Fruit fly (Drosophila melanogaster) whole organism, wandering third instar larva: ENCODE measurements around the gene CG15429.

Experiments used
- Abd-B ChIP-seq: fragments of >200 bp; optimal IDR thresholded peaks from 2 replicates; lab custom pipeline; 2017; ENCODE audit warnings: missing biosample characterization, missing genetic modification characterization
- CG9705 ChIP-seq: fragments of 200-800 bp; sonication (Bioruptor generic); optimal IDR thresholded peaks from 2 replicates; lab custom pipeline; 2018; ENCODE audit warnings: missing biosample characterization, mild to moderate bottlenecking, missing genetic modification characterization
- CrebA ChIP-seq: fragments of 200-800 bp; sonication (Bioruptor generic); optimal IDR thresholded peaks from 2 replicates; lab custom pipeline; 2016; ENCODE audit warnings: missing biosample characterization, mild to moderate bottlenecking, missing genetic modification characterization, borderline replicate concordance
- Dfd ChIP-seq: fragments of >200 bp; optimal IDR thresholded peaks from 2 replicates; lab custom pipeline; 2017; ENCODE audit warnings: missing biosample characterization, missing genetic modification characterization
- Dif ChIP-seq: fragments of 200-275, 200-300 bp; sonication (Bioruptor generic); optimal IDR thresholded peaks from 2 replicates; lab custom pipeline; 2018; ENCODE audit warnings: missing biosample characterization, missing genetic modification characterization; ENCODE audit not compliant: partially characterized antibody
- GATAd ChIP-seq: sonication (Bioruptor generic); optimal IDR thresholded peaks from 2 replicates; lab custom pipeline; 2016; ENCODE audit warnings: missing biosample characterization, missing genetic modification characterization
- HLH106 ChIP-seq: fragments of 200-800 bp; optimal IDR thresholded peaks from 3 replicates; lab custom pipeline; 2019; ENCODE audit warnings: missing biosample characterization, mild to moderate bottlenecking, missing genetic modification characterization, moderate library complexity
- Hnf4 ChIP-seq: fragments of 200-800 bp; sonication (Bioruptor generic); optimal IDR thresholded peaks from 2 replicates; lab custom pipeline; 2016; ENCODE audit warnings: missing biosample characterization, mild to moderate bottlenecking, missing genetic modification characterization
- Hr78 ChIP-seq: fragments of >200 bp; optimal IDR thresholded peaks from 2 replicates; lab custom pipeline; 2017; ENCODE audit warnings: missing biosample characterization, missing genetic modification characterization
- Jra ChIP-seq: sonication (Bioruptor generic); optimal IDR thresholded peaks from 2 replicates; lab custom pipeline; 2016; ENCODE audit warnings: missing biosample characterization, missing genetic modification characterization
- Myc ChIP-seq: fragments of >200 bp; optimal IDR thresholded peaks from 2 replicates; lab custom pipeline; 2017
- N ChIP-seq: fragments of >200 bp; optimal IDR thresholded peaks from 2 replicates; lab custom pipeline; 2018; ENCODE audit warnings: missing biosample characterization, missing external identifiers, missing genetic modification characterization
- Sp1 ChIP-seq: fragments of 200-800 bp; sonication (Bioruptor generic); optimal IDR thresholded peaks from 3 replicates; lab custom pipeline; 2019; ENCODE audit warnings: missing biosample characterization, mild to moderate bottlenecking, missing genetic modification characterization, moderate library complexity
- dl ChIP-seq, 2 experiments: fragments of 175-275, 200-275 bp in 1 of 2; fragments of 200-275 bp in 1 of 2; sonication (Bioruptor generic); optimal IDR thresholded peaks; lab custom pipeline; 2018; ENCODE audit warnings: mild to moderate bottlenecking in 2 of 2, missing biosample characterization in 2 of 2, missing genetic modification characterization in 2 of 2, moderate library complexity in 2 of 2; ENCODE audit not compliant: partially characterized antibody in 2 of 2, insufficient read depth in 1 of 2
- dsf ChIP-seq: sonication (Bioruptor generic); optimal IDR thresholded peaks from 2 replicates; lab custom pipeline; 2016; ENCODE audit warnings: missing biosample characterization, missing genetic modification characterization, borderline replicate concordance
- ey ChIP-seq: fragments of 200-800 bp; sonication (Bioruptor generic); optimal IDR thresholded peaks from 2 replicates; lab custom pipeline; 2016; ENCODE audit warnings: missing biosample characterization, missing genetic modification characterization
- foxo ChIP-seq, 2 experiments: fragments of 200-800 bp; sonication (Bioruptor generic); optimal IDR thresholded peaks; 2 replicates in 1 of 2; 3 replicates in 1 of 2; lab custom pipeline; 2016 to 2017; ENCODE audit warnings: missing biosample characterization in 2 of 2, missing genetic modification characterization in 2 of 2
- fru ChIP-seq: fragments of 200-800 bp; sonication (Bioruptor generic); optimal IDR thresholded peaks from 3 replicates; lab custom pipeline; 2016; ENCODE audit warnings: missing biosample characterization, mild to moderate bottlenecking, missing genetic modification characterization
- h ChIP-seq: fragments of 200-800 bp; sonication (Bioruptor generic); optimal IDR thresholded peaks from 3 replicates; lab custom pipeline; 2016; ENCODE audit warnings: missing biosample characterization, mild to moderate bottlenecking, missing genetic modification characterization
- jim ChIP-seq: fragments of 175-275, 200-325 bp; sonication (Bioruptor generic); optimal IDR thresholded peaks from 2 replicates; lab custom pipeline; 2016; ENCODE audit warnings: missing biosample characterization, mild to moderate bottlenecking, missing genetic modification characterization
- lola ChIP-seq: fragments of >200 bp; optimal IDR thresholded peaks from 2 replicates; lab custom pipeline; 2017; ENCODE audit warnings: missing biosample characterization, missing genetic modification characterization
- psq ChIP-seq: fragments of 200-800 bp; sonication (Bioruptor generic); optimal IDR thresholded peaks from 3 replicates; lab custom pipeline; 2017; ENCODE audit warnings: missing biosample characterization, mild to moderate bottlenecking, missing genetic modification characterization, moderate library complexity
- sage ChIP-seq: fragments of 200-800 bp; sonication (Bioruptor generic); optimal IDR thresholded peaks from 2 replicates; lab custom pipeline; 2016; ENCODE audit warnings: missing biosample characterization, mild to moderate bottlenecking, missing genetic modification characterization
- sv ChIP-seq: fragments of 200-800 bp; sonication (Bioruptor generic); optimal IDR thresholded peaks from 3 replicates; lab custom pipeline; 2016; ENCODE audit warnings: missing biosample characterization, missing genetic modification characterization
- tai ChIP-seq: sonication (Bioruptor generic); optimal IDR thresholded peaks from 2 replicates; lab custom pipeline; 2016; ENCODE audit warnings: missing biosample characterization, missing genetic modification characterization
- usp ChIP-seq: fragments of >200 bp; optimal IDR thresholded peaks from 2 replicates; lab custom pipeline; 2017; ENCODE audit warnings: missing biosample characterization, missing genetic modification characterization
- woc ChIP-seq: sonication (Bioruptor generic); optimal IDR thresholded peaks from 2 replicates; lab custom pipeline; 2016; ENCODE audit warnings: missing biosample characterization, mild to moderate bottlenecking, missing genetic modification characterization

Gene CG15429

DNA sequence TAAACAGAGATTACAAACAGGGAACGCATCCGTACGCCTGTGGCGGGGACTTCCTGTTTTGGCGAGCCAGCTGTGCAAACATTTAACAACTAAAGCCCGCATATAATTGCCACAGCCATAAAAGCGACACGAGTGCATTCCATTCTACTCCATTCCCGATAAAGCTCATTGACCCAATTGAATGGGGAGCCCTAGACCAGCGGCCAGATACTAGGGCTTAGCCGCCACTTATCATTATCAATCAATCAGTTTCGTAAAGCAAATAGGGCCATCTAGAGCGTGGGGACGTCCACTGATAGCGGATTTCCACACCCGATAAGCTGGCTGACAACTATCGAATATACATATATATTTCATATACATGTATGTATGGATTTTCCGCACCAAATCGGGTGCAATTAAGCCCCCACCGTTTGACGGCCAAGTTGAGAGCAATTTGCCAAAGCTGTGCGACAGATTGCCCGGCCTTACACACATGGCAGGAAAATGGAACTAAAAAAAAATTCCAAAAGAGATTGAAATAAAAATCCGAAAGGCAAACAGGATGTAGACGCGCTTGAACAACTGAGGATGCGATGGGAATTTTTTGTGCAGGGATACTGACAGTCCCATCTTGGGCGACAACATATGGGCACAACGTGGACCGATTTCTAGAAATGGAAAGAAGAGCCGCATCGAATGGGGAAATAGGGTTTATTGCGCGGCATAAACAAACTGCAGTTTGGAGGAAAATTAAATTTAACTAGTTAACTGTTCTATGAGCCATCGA lies 20.2 kb downstream of the CG15429 start:
- TF ChIP-seq Myc (lab: Kevin White, UChicago) = no peak
- TF ChIP-seq foxo (GFP tag; optimal IDR thresholded peaks at IDR 0.05; lab: Kevin White, UChicago) = no peak

DNA sequence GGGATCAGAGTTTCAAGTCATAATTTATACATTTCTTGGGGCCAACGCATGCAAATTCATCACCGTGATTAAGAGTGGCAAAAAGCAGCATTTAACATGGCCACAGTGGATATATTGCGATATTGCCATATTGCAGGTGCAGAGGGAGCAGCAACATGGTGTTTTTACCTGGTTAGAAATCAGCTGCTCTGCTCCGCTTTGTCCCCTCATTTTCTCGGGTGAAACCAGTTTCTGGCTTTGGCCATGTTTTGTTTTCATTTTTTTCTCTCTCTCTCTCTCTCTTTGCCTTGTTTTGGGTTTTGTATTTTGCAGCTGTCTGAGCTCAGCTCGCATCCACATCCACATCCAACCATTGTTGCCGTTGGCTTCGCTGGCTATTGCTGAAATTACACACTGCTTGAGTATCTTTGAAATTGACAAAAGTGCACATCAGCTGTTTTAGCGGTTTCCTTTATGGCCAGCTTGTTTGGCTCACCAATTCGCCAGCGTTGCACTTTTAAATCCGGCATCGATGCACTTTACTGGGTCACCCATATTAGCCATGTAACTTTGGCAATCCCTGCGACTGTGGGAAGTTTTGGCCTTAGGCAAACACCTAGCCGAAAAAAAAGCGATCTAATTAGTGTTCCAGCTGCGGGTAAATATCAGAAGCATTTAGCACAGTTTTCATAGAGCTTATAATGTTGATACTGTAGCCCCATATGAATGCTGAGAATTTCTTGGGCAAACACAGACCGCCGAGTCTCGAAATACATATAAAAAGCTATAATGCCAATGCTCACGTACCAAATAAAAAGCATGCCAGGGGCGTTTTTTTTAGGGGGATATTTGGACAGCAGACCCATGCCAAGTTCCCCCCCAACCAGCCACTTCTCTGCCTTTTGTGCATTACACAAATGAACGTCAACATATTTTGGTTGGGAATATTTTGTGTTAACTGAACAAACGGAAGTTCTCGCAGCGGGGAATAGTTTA lies 22.5 kb downstream of the CG15429 start:
- TF ChIP-seq N (GFP tag; lab: Kevin White, UChicago) (no peak), Hr78 (no peak), lola (GFP tag; lab: Kevin White, UChicago) (no peak), psq (GFP tag; lab: Kevin White, UChicago) (peak; percentile 18), dl (GFP tag; optimal IDR thresholded peaks at IDR 0.05; lab: Kevin White, UChicago; ENCODE audit: insufficient read depth in 1 of 2, partially characterized antibody in 2 of 2) (no peak), h (GFP tag; lab: Kevin White, UChicago) (no peak), jim (GFP tag; lab: Kevin White, UChicago) (no peak), dsf (GFP tag; lab: Kevin White, UChicago) (no peak)

DNA sequence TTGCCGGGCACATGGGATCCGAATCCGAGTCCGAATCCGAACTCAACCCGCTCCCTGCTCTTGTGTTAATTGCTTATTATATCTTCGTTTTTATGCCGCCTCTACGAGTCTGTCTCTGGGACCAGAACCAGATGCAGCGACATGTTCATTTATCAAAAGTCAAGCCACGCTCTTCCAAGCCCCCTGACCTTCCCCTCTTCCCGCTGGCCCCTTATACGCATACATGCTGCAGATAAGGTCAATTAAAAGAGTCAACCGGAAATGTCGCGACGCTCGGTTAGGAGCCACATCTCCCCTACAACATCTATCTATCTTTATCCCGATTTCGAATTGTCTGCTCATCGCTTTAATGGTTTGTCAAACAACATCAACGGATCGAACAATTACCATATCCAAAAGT lies 25.0 kb downstream of the CG15429 start:
- no peak for TF ChIP-seq ey (GFP tag; lab: Kevin White, UChicago)
- TF ChIP-seq Abd-B (GFP tag; lab: Kevin White, UChicago) = no peak
- TF ChIP-seq Hnf4 = no peak
- TF ChIP-seq dsf (GFP tag; lab: Kevin White, UChicago) = no peak
- no peak for TF ChIP-seq Dif
- no peak for TF ChIP-seq Jra (GFP tag; lab: Kevin White, UChicago)
- TF ChIP-seq psq (GFP tag; lab: Kevin White, UChicago) = no peak
- no peak for TF ChIP-seq h (GFP tag; lab: Kevin White, UChicago)
- TF ChIP-seq N (GFP tag; lab: Kevin White, UChicago) = no peak
- no peak for TF ChIP-seq jim (GFP tag; lab: Kevin White, UChicago)
- no peak for TF ChIP-seq Sp1 (GFP tag; lab: Kevin White, UChicago)
- no peak for TF ChIP-seq GATAd (GFP tag; lab: Kevin White, UChicago)
- no peak for TF ChIP-seq dl (GFP tag; optimal IDR thresholded peaks at IDR 0.05; lab: Kevin White, UChicago; ENCODE audit: insufficient read depth in 1 of 2, partially characterized antibody in 2 of 2)
- TF ChIP-seq lola (GFP tag; lab: Kevin White, UChicago) = no peak
- TF ChIP-seq fru (GFP tag; lab: Kevin White, UChicago) = no peak
- TF ChIP-seq woc (GFP tag; lab: Kevin White, UChicago) = no peak
- TF ChIP-seq tai (GFP tag; lab: Kevin White, UChicago) = no peak

DNA sequence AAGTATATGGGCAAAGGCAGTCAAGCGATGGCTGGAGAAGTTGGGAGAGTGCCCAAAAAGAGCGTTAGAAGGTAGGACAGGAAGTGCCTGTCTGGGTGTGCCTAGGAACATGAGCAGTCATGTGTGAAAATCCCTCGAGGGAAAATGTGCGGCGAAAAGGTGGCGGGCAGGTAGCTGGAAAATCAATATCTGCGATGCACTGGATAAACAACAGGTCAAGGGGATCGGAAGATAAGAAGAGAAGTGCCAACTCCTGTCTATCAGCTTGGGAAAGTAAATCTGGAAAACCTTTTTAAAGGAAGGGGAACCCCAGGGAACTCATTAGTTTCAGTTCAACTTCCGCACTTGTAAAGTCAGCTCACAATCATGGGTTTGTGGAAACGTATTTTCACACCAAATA lies 25.6 kb downstream of the CG15429 start:
- no peak for TF ChIP-seq sage (GFP tag; lab: Kevin White, UChicago)
- no peak for TF ChIP-seq Dif

DNA sequence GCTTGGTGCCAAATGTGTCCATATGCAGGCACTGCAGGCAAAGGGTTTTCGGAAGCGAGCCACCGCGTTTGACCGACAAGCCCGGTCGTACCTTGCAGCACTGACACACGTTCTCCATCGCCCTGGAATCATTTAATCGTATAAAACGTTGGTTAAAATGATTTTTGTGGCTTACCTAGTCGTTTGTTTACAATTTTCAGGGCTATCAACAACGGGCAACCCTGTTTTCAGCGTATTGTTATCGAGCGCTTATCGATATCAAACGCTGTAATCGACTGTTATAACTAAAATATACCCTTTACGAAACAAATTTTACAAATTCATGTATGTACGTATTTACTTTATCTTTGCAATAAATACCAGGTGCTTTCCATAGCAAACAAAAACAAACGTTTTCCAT lies 29.7 kb downstream of the CG15429 start, which contains the start of gene CG17612:
TSS of gene CG17612 (minus strand) at position 214 of the 400 bp plus-strand sequence.
- TF ChIP-seq woc (GFP tag; lab: Kevin White, UChicago) (no peak), N (GFP tag; lab: Kevin White, UChicago) (no peak), foxo (GFP tag; optimal IDR thresholded peaks at IDR 0.05; lab: Kevin White, UChicago) (no peak), Dfd (GFP tag; lab: Kevin White, UChicago) (no peak), Hnf4 (no peak)

DNA sequence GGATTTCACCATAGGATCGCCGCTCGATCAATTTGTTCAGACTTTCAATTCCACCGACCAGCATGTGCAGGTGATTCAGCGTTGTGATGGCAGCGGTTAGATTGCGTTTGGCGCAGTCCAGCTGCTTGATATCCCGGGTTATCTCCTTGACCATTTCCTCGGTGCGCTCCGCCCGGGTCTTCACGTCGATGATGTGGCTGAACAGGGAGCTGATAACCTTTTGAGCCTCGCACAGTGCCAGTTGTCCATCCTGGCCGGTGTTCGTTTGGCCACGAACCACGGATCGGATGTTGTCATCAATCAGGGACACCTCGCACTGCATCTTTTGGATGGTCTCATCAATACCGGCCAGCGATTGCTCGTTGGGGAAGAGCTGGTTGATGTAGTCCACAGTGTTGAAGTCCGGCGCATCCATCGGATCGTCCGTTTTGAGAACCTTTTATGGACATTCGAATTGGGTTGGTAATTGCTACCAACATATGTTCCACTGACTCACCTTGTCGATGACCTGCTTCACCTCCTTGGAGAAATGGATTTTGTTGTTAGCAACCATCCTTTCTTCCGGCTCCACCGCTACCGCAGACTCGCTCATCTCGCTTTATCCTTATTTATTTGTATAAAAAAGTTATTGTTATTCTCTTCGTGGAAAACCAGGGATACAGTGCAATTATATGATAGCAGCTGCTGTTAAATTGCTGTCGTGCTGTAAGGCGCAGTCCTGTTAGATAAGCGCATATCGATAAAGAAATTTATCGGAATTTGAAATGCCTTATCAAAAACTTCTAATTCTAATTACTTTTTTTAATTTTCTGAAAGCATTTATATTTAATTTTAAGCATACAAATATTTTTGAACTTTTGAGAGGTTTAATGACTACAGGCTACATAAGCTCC lies 32.9 kb downstream of the CG15429 start, which contains the start of gene Vps53:
TSS of gene Vps53 (minus strand) at position 676 of the 893 bp plus-strand sequence.
- TF ChIP-seq GATAd (GFP tag; lab: Kevin White, UChicago) = no peak
- no peak for TF ChIP-seq sv (GFP tag; lab: Kevin White, UChicago)
- TF ChIP-seq ey (GFP tag; lab: Kevin White, UChicago) = no peak
- TF ChIP-seq CG9705 (GFP tag; lab: Kevin White, UChicago) = no peak
- TF ChIP-seq tai (GFP tag; lab: Kevin White, UChicago) = no peak
- TF ChIP-seq foxo (GFP tag; optimal IDR thresholded peaks at IDR 0.05; lab: Kevin White, UChicago) = no peak
- no peak for TF ChIP-seq Dif
- TF ChIP-seq CrebA (GFP tag; lab: Kevin White, UChicago) = no peak
- no peak for TF ChIP-seq Sp1 (GFP tag; lab: Kevin White, UChicago)
- no peak for TF ChIP-seq usp (GFP tag; lab: Kevin White, UChicago)
- TF ChIP-seq HLH106 (tag; lab: Kevin White, UChicago) = no peak
- TF ChIP-seq, all 38 proteins: peak for 0
